Fruit fly (Drosophila melanogaster) whole organism, embryonic: ENCODE results near the gene Mrgn1.

Experiments
- Asciz ChIP-seq: fragments of 200-800 bp; sonication (Bioruptor generic); optimal IDR thresholded peaks from 2 replicates; lab custom pipeline; 2017; ENCODE audit warnings: missing biosample characterization, mild to moderate bottlenecking, missing genetic modification characterization, missing genetic modification reagents
- BEAF-32 ChIP-seq: fragments of 200-800 bp; sonication (Bioruptor generic); optimal IDR thresholded peaks from 3 replicates; lab custom pipeline; 2017; ENCODE audit warnings: missing biosample characterization, missing genetic modification characterization, mild to moderate bottlenecking, moderate library complexity, missing genetic modification reagents
- CG10462 ChIP-seq: fragments of 200-800 bp; sonication (Bioruptor generic); optimal IDR thresholded peaks from 2 replicates; lab custom pipeline; 2016; ENCODE audit warnings: missing biosample characterization, missing genetic modification characterization
- CG1233 ChIP-seq: fragments of 200-800 bp; sonication (Bioruptor generic); optimal IDR thresholded peaks from 4 replicates; lab custom pipeline; 2018; ENCODE audit warnings: missing biosample characterization, mild to moderate bottlenecking, missing genetic modification characterization
- CG12391 ChIP-seq: fragments of 200-800 bp; sonication (Bioruptor generic); optimal IDR thresholded peaks from 3 replicates; lab custom pipeline; 2018; ENCODE audit warnings: missing biosample characterization, mild to moderate bottlenecking, missing genetic modification characterization, moderate library complexity
- CG14860 ChIP-seq: fragments of 200-800 bp; sonication (Bioruptor generic); IDR thresholded peaks from 3 replicates; pipeline ENCODE4 v1.3.6; 2022; ENCODE audit warnings: missing biosample characterization, missing genetic modification characterization; ENCODE audit not compliant: partially characterized antibody
- CG15269 ChIP-seq: fragments of 200-800 bp; sonication (Bioruptor generic); optimal IDR thresholded peaks from 2 replicates; lab custom pipeline; 2018; ENCODE audit warnings: missing biosample characterization, mild to moderate bottlenecking, missing genetic modification characterization, moderate library complexity
- CG16813 ChIP-seq: fragments of 200-800 bp; sonication (Bioruptor generic); IDR thresholded peaks from 3 replicates; pipeline ENCODE4 v1.3.6; 2022; ENCODE audit warnings: missing biosample characterization, missing genetic modification characterization; ENCODE audit not compliant: partially characterized antibody
- CG18599 ChIP-seq: fragments of 200-800 bp; sonication (Bioruptor generic); optimal IDR thresholded peaks from 3 replicates; lab custom pipeline; 2017; ENCODE audit warnings: missing biosample characterization, missing genetic modification characterization, mild to moderate bottlenecking, moderate library complexity, missing genetic modification reagents
- CG2116 ChIP-seq: fragments of 200-800 bp; sonication (Bioruptor generic); optimal IDR thresholded peaks from 3 replicates; lab custom pipeline; 2018; ENCODE audit warnings: missing biosample characterization, mild to moderate bottlenecking, missing genetic modification characterization
- CG2120 ChIP-seq: fragments of 200-800 bp; sonication (Bioruptor generic); optimal IDR thresholded peaks from 3 replicates; lab custom pipeline; 2016; ENCODE audit warnings: missing biosample characterization, missing genetic modification characterization
- CG2129 ChIP-seq: fragments of 200-800 bp; sonication (Bioruptor generic); IDR thresholded peaks from 2 replicates; pipeline ENCODE4 v1.3.6; 2022; ENCODE audit warnings: missing biosample characterization, missing genetic modification characterization; ENCODE audit not compliant: partially characterized antibody
- CG2889 ChIP-seq: fragments of 200-800 bp; sonication (Bioruptor generic); IDR thresholded peaks from 3 replicates; pipeline ENCODE4 v1.3.6; 2022; ENCODE audit warnings: missing biosample characterization, missing genetic modification characterization
- CG3847 ChIP-seq: fragments of 200-800 bp; sonication (Bioruptor generic); IDR thresholded peaks from 2 replicates; pipeline ENCODE4 v1.3.6; 2022; ENCODE audit warnings: missing biosample characterization, missing genetic modification characterization
- CG3995 ChIP-seq: fragments of 200-800 bp; sonication (Bioruptor generic); optimal IDR thresholded peaks from 3 replicates; lab custom pipeline; 2016; ENCODE audit warnings: missing biosample characterization, missing genetic modification characterization
- CG4854 ChIP-seq: fragments of 200-800 bp; sonication (Bioruptor generic); optimal IDR thresholded peaks from 2 replicates; lab custom pipeline; 2016; ENCODE audit warnings: missing biosample characterization, missing genetic modification characterization, inconsistent platforms
- CG6791 ChIP-seq: fragments of 200-800 bp; sonication (Bioruptor generic); IDR thresholded peaks from 3 replicates; pipeline ENCODE4 v1.3.6; 2022; ENCODE audit warnings: missing biosample characterization, missing genetic modification characterization; ENCODE audit not compliant: partially characterized antibody
- CG6854 ChIP-seq: fragments of 200-800 bp; sonication (Bioruptor generic); optimal IDR thresholded peaks from 3 replicates; lab custom pipeline; 2017; ENCODE audit warnings: missing biosample characterization, mild to moderate bottlenecking, missing genetic modification characterization
- CG8924 ChIP-seq: fragments of 200-800 bp; optimal IDR thresholded peaks from 3 replicates; lab custom pipeline; 2019; ENCODE audit warnings: missing biosample characterization, mild to moderate bottlenecking, missing genetic modification characterization, moderate library complexity
- CG9727 ChIP-seq: fragments of 200-800 bp; sonication (Bioruptor generic); optimal IDR thresholded peaks from 3 replicates; lab custom pipeline; 2017; ENCODE audit warnings: missing biosample characterization, mild to moderate bottlenecking, missing genetic modification characterization
- CTCF ChIP-seq: fragments of 200-800 bp; sonication (Bioruptor generic); optimal IDR thresholded peaks from 2 replicates; lab custom pipeline; 2017; ENCODE audit warnings: missing biosample characterization, mild to moderate bottlenecking, missing genetic modification characterization, moderate library complexity
- Dll ChIP-seq: fragments of 200-800 bp; sonication (Bioruptor generic); IDR thresholded peaks from 4 replicates; pipeline ENCODE4 v1.3.6; 2022; ENCODE audit warnings: missing biosample characterization, missing genetic modification characterization; ENCODE audit not compliant: partially characterized antibody
- Doc3 ChIP-seq: fragments of 200-800 bp; sonication (Bioruptor generic); IDR thresholded peaks from 3 replicates; pipeline ENCODE4 v1.3.6; 2022; ENCODE audit warnings: missing biosample characterization, missing genetic modification characterization; ENCODE audit not compliant: partially characterized antibody
- Dref ChIP-seq: fragments of 200-800 bp; sonication (Bioruptor generic); IDR thresholded peaks from 2 replicates; pipeline ENCODE4 v1.3.6; 2022; ENCODE audit warnings: missing biosample characterization, missing genetic modification characterization
- E2f1 ChIP-seq: fragments of 200-800 bp; sonication (Bioruptor generic); IDR thresholded peaks from 2 replicates; pipeline ENCODE4 v1.3.6; 2022; ENCODE audit warnings: missing biosample characterization, missing genetic modification characterization
- E2f2 ChIP-seq: fragments of 200-800 bp; sonication (Bioruptor generic); IDR thresholded peaks from 2 replicates; pipeline ENCODE4 v1.3.6; 2022; ENCODE audit warnings: missing biosample characterization, missing genetic modification characterization
- HLH4C ChIP-seq: fragments of 200-800 bp; sonication (Bioruptor generic); IDR thresholded peaks from 3 replicates; pipeline ENCODE4 v1.3.6; 2022; ENCODE audit warnings: missing biosample characterization, missing genetic modification characterization; ENCODE audit not compliant: partially characterized antibody
- HLHmδ ChIP-seq: fragments of 200-800 bp; sonication (Bioruptor generic); optimal IDR thresholded peaks from 2 replicates; lab custom pipeline; 2018; ENCODE audit warnings: missing biosample characterization, mild to moderate bottlenecking, missing genetic modification characterization, moderate library complexity
- HmgZ ChIP-seq: fragments of 200-800 bp; sonication (Bioruptor generic); optimal IDR thresholded peaks from 2 replicates; lab custom pipeline; 2018; ENCODE audit warnings: missing biosample characterization, mild to moderate bottlenecking, missing genetic modification characterization
- Hr39 ChIP-seq: fragments of >200 bp; optimal IDR thresholded peaks from 2 replicates; lab custom pipeline; 2017
- MBD-R2 ChIP-seq: fragments of 200-800 bp; sonication (Bioruptor generic); IDR thresholded peaks from 2 replicates; pipeline ENCODE4 v1.3.6; 2022; ENCODE audit warnings: missing biosample characterization, missing genetic modification characterization
- Max ChIP-seq: fragments of 200-800 bp; sonication (Bioruptor generic); optimal IDR thresholded peaks from 2 replicates; lab custom pipeline; 2016; ENCODE audit warnings: missing biosample characterization, mild to moderate bottlenecking, missing genetic modification characterization
- Myb ChIP-seq: fragments of 200-800 bp; sonication (Bioruptor generic); optimal IDR thresholded peaks from 2 replicates; lab custom pipeline; 2016; ENCODE audit warnings: missing biosample characterization, missing genetic modification characterization
- Optix ChIP-seq: fragments of 200-800 bp; sonication (Bioruptor generic); IDR thresholded peaks from 3 replicates; pipeline ENCODE4 v1.3.6; 2022; ENCODE audit warnings: missing biosample characterization, missing genetic modification characterization
- ato ChIP-seq: fragments of 200-800 bp; sonication (Bioruptor generic); IDR thresholded peaks from 2 replicates; pipeline ENCODE4 v1.3.6; 2022; ENCODE audit warnings: missing biosample characterization, missing genetic modification characterization; ENCODE audit not compliant: partially characterized antibody
- bbx ChIP-seq: fragments of 200-800 bp; sonication (Bioruptor generic); IDR thresholded peaks from 2 replicates; pipeline ENCODE4 v1.3.6; 2022; ENCODE audit warnings: missing biosample characterization, missing genetic modification characterization; ENCODE audit not compliant: partially characterized antibody
- danr ChIP-seq: fragments of 200-800 bp; sonication (Bioruptor generic); IDR thresholded peaks from 2 replicates; pipeline ENCODE4 v1.3.6; 2022; ENCODE audit warnings: missing biosample characterization, missing genetic modification characterization
- dmrt11E ChIP-seq: fragments of 200-800 bp; sonication (Bioruptor generic); optimal IDR thresholded peaks from 3 replicates; lab custom pipeline; 2018; ENCODE audit warnings: missing biosample characterization, mild to moderate bottlenecking, missing genetic modification characterization, moderate library complexity
- en ChIP-seq: fragments of 200-800 bp; sonication (Bioruptor generic); optimal IDR thresholded peaks from 2 replicates; lab custom pipeline; 2016; ENCODE audit warnings: missing biosample characterization, missing genetic modification characterization
- gem ChIP-seq: fragments of 200-800 bp; sonication (Bioruptor generic); optimal IDR thresholded peaks from 2 replicates; lab custom pipeline; 2019; ENCODE audit warnings: missing biosample characterization, mild to moderate bottlenecking, missing genetic modification characterization, moderate library complexity
- gfzf ChIP-seq: fragments of 200-800 bp; sonication (Bioruptor generic); optimal IDR thresholded peaks from 2 replicates; lab custom pipeline; 2016; ENCODE audit warnings: missing biosample characterization, mild to moderate bottlenecking, missing genetic modification characterization, moderate library complexity
- insv ChIP-seq, 2 experiments: fragments of 200-800 bp; sonication (Bioruptor generic); optimal IDR thresholded peaks; 3 replicates each; lab custom pipeline; 2016 to 2018; ENCODE audit warnings: missing biosample characterization in 2 of 2, missing genetic modification characterization in 2 of 2
- knrl ChIP-seq: fragments of 200-800 bp; sonication (Bioruptor generic); IDR thresholded peaks from 3 replicates; pipeline ENCODE4 v1.3.6; 2022; ENCODE audit warnings: missing biosample characterization, missing genetic modification characterization; ENCODE audit not compliant: partially characterized antibody
- nmo ChIP-seq: fragments of 200-800 bp; sonication (Bioruptor generic); optimal IDR thresholded peaks from 2 replicates; lab custom pipeline; 2018; ENCODE audit warnings: missing biosample characterization, mild to moderate bottlenecking, missing genetic modification characterization, moderate library complexity
- pum ChIP-seq: fragments of 200-800 bp; sonication (Bioruptor generic); optimal IDR thresholded peaks from 2 replicates; lab custom pipeline; 2016; ENCODE audit warnings: missing biosample characterization, missing genetic modification characterization
- pzg ChIP-seq: fragments of 200-800 bp; sonication (Bioruptor generic); optimal IDR thresholded peaks from 3 replicates; lab custom pipeline; 2018; ENCODE audit warnings: missing biosample characterization, mild to moderate bottlenecking, missing genetic modification characterization, moderate library complexity
- sens ChIP-seq: fragments of 200-800 bp; sonication (Bioruptor generic); peaks from one replicate; lab custom pipeline; 2016; ENCODE audit warnings: missing biosample characterization, missing genetic modification characterization
- sna ChIP-seq: fragments of 200-800 bp; sonication (Bioruptor generic); IDR thresholded peaks from 2 replicates; pipeline ENCODE4 v1.3.6; 2022; ENCODE audit warnings: missing biosample characterization, missing genetic modification characterization; ENCODE audit not compliant: partially characterized antibody
- unc-4 ChIP-seq: fragments of 200-800 bp; sonication (Bioruptor generic); IDR thresholded peaks from 2 replicates; pipeline ENCODE4 v1.3.6; 2022; ENCODE audit warnings: missing biosample characterization, missing genetic modification characterization; ENCODE audit not compliant: partially characterized antibody
- zen ChIP-seq: fragments of 200-800 bp; sonication (Bioruptor generic); optimal IDR thresholded peaks from 3 replicates; lab custom pipeline; 2018; ENCODE audit warnings: missing biosample characterization, mild to moderate bottlenecking, missing genetic modification characterization, moderate library complexity

Mrgn1 gene

DNA sequence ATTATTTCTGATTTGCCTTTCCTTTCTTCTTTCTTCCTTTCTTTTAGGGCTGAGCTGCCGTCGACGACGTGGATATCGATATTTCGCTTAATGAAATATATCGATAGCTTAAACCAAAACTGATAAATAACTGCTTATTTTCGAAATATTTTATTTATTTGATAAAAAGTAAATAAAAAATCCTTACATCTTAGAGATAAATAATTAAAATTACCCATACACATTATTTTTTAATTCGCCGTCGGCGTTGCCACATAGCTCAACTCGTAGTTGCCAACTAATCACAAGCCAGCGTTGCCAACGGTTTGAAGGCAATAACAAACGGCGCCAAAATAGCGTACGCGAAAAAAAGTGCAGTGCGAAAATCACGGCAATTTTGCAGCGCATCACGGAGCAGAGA is at the start of gene Mrgn1, which contains the start of gene mus101 (continued):
- TF ChIP-seq CG12391 (tag; lab: Kevin White, UChicago) = peak; percentile 55
- TF ChIP-seq ato = 0 out of 2 replicates have a peak, but pooled peaks have one; percentile 30
- no peak for TF ChIP-seq CG1233 (GFP tag; lab: Kevin White, UChicago)
- peak; percentile 97 for TF ChIP-seq CG4854 (GFP tag; lab: Kevin White, UChicago)
- peak; percentile 23 for TF ChIP-seq gfzf (GFP tag; lab: Kevin White, UChicago)
- no peak for TF ChIP-seq pum (GFP tag; lab: Kevin White, UChicago)
- peak; percentile 93 for TF ChIP-seq Dll (GFP tag; lab: Robert Waterston, UW)
- TF ChIP-seq E2f1 = peak; percentile 70
- TF ChIP-seq nmo (GFP tag; lab: Kevin White, UChicago) = peak; percentile 45
- TF ChIP-seq bbx (GFP tag; lab: Robert Waterston, UW) = peak; percentile 58; the same call in 1 of the 2 replicates
- peak; percentile 42 for TF ChIP-seq CG3847 (GFP tag; lab: Robert Waterston, UW)
- TF ChIP-seq Doc3 (GFP tag; lab: Robert Waterston, UW) = peak; percentile 74
- TF ChIP-seq CG6791 (GFP tag; lab: Robert Waterston, UW) = peak; percentile 56; the same call in 1 of the 3 replicates
- TF ChIP-seq insv (GFP tag; optimal IDR thresholded peaks at IDR 0.05; lab: Kevin White, UChicago) = peak in 1 of 2 experiments; percentile 63
- TF ChIP-seq sens = peak; percentile 73
- TF ChIP-seq Myb (GFP tag; lab: Kevin White, UChicago) = peak; percentile 23
- peak; percentile 82 for TF ChIP-seq E2f2 (GFP tag; lab: Robert Waterston, UW)
- no peak for TF ChIP-seq CG15269
- no peak for TF ChIP-seq CG6854 (GFP tag; lab: Kevin White, UChicago)
- TF ChIP-seq Hr39 (lab: Kevin White, UChicago) = no peak
- TF ChIP-seq CG2120 = peak; percentile 8
- TF ChIP-seq CG10462 = no peak
- peak; percentile 81 for TF ChIP-seq knrl
- TF ChIP-seq CG14860 (GFP tag; lab: Robert Waterston, UW) = peak; percentile 77
- peak; percentile 10 for TF ChIP-seq zen (tag; lab: Kevin White, UChicago)
- TF ChIP-seq CG2129 = peak; percentile 71
- no peak for TF ChIP-seq danr (GFP tag; lab: Robert Waterston, UW)
- peak; percentile 90 for TF ChIP-seq MBD-R2 (GFP tag; lab: Robert Waterston, UW)
- peak; percentile 79 for TF ChIP-seq CG16813 (GFP tag; lab: Robert Waterston, UW)
- TF ChIP-seq CTCF (GFP tag; lab: Kevin White, UChicago) = peak; percentile 27
- peak; percentile 72 for TF ChIP-seq Dref (GFP tag; lab: Robert Waterston, UW)
- TF ChIP-seq dmrt11E (tag; lab: Kevin White, UChicago) = no peak
- peak; percentile 85 for TF ChIP-seq unc-4 (GFP tag; lab: Robert Waterston, UW)
- peak; percentile 2 for TF ChIP-seq CG9727 (GFP tag; lab: Kevin White, UChicago)
- TF ChIP-seq en (GFP tag; lab: Kevin White, UChicago) = no peak
- TF ChIP-seq HLH4C = peak; percentile 77
- peak; percentile 13 for TF ChIP-seq Max (GFP tag; lab: Kevin White, UChicago)
- no peak for TF ChIP-seq gem (tag; lab: Kevin White, UChicago)
- TF ChIP-seq sna (GFP tag; lab: Robert Waterston, UW) = peak; percentile 81
- TF ChIP-seq CG18599 = no peak
- TF ChIP-seq Asciz (GFP tag; lab: Kevin White, UChicago) = no peak
- peak; percentile 76 for TF ChIP-seq pzg
- TF ChIP-seq CG2889 (GFP tag; lab: Robert Waterston, UW) = no peak
- peak; percentile 29 for TF ChIP-seq CG8924 (tag; lab: Kevin White, UChicago)
- peak; percentile 85 for TF ChIP-seq BEAF-32
- peak; percentile 26 for TF ChIP-seq HmgZ
- no peak for TF ChIP-seq HLHmδ
- no peak for TF ChIP-seq Optix (GFP tag; lab: Robert Waterston, UW)
- peak; percentile 59 for TF ChIP-seq CG3995 (GFP tag; lab: Kevin White, UChicago)
- peak; percentile 79 for TF ChIP-seq CG2116 (GFP tag; lab: Kevin White, UChicago)
